Worm (Caenorhabditis elegans) whole organism, L3 larva: ENCODE results near the gene nfm-1.
A peak's percentile ranks its signal among the peaks of the same experiment; 100 is the strongest.

Source experiments
- ama-1 ChIP-seq: fragments of 150-350 bp; optimal IDR thresholded peaks from 2 replicates; lab custom pipeline; 2018
- ceh-16 ChIP-seq: sonication (generic microtip); optimal IDR thresholded peaks from 2 replicates; lab custom pipeline; 2017; ENCODE audit warnings: missing biosample characterization, missing genetic modification characterization
- ceh-28 ChIP-seq: fragments of 150-350 bp; optimal IDR thresholded peaks from 2 replicates; lab custom pipeline; 2014; ENCODE audit warnings: missing biosample characterization, missing genetic modification reagents, missing genetic modification characterization
- ceh-9 ChIP-seq: sonication (generic microtip); optimal IDR thresholded peaks from 2 replicates; lab custom pipeline; 2018; ENCODE audit warnings: missing biosample characterization, missing genetic modification characterization
- daf-12 ChIP-seq: fragments of 150-350 bp; optimal IDR thresholded peaks from 2 replicates; lab custom pipeline; 2014; ENCODE audit warnings: missing biosample characterization, missing genetic modification reagents, missing genetic modification characterization
- egl-5 ChIP-seq: fragments of 150-350 bp; optimal IDR thresholded peaks from 2 replicates; lab custom pipeline; 2017; ENCODE audit warnings: missing biosample characterization, missing genetic modification reagents, missing genetic modification characterization, inconsistent platforms
- elt-2 ChIP-seq: sonication (generic microtip); optimal IDR thresholded peaks from 2 replicates; lab custom pipeline; 2016; ENCODE audit warnings: missing genetic modification reagents, mild to moderate bottlenecking, missing genetic modification characterization, missing compliant biosample characterization
- elt-3 ChIP-seq, 3 experiments: fragments of 150-350 bp in 1 of 3; sonication (generic microtip) in 2 of 3; optimal IDR thresholded peaks; 2 replicates in 2 of 3; 4 replicates in 1 of 3; lab custom pipeline; 2014 to 2017; ENCODE audit warnings: missing biosample characterization in 3 of 3, missing genetic modification characterization in 3 of 3
- fkh-10 ChIP-seq: sonication (generic microtip); optimal IDR thresholded peaks from 2 replicates; lab custom pipeline; 2017; ENCODE audit warnings: missing biosample characterization, missing genetic modification reagents, missing genetic modification characterization
- fkh-2 ChIP-seq: fragments of 150-350 bp; optimal IDR thresholded peaks from 2 replicates; lab custom pipeline; 2014; ENCODE audit warnings: missing biosample characterization, missing genetic modification reagents, missing genetic modification characterization
- fos-1 ChIP-seq: fragments of 150-350 bp; optimal IDR thresholded peaks from 2 replicates; lab custom pipeline; 2014; ENCODE audit warnings: missing biosample characterization, missing genetic modification characterization
- hmg-11 ChIP-seq: sonication (generic microtip); optimal IDR thresholded peaks from 2 replicates; lab custom pipeline; 2016; ENCODE audit warnings: missing genetic modification characterization, missing compliant biosample characterization
- lin-39 ChIP-seq: fragments of 150-350 bp; optimal IDR thresholded peaks from 2 replicates; lab custom pipeline; 2018; ENCODE audit warnings: missing biosample characterization, missing genetic modification reagents, missing genetic modification characterization
- mdl-1 ChIP-seq: fragments of 150-350 bp; optimal IDR thresholded peaks from 2 replicates; lab custom pipeline; 2014; ENCODE audit warnings: missing biosample characterization, missing genetic modification characterization
- mml-1 ChIP-seq: fragments of 150-350 bp; sonication (generic microtip); optimal IDR thresholded peaks from 3 replicates; lab custom pipeline; 2014; ENCODE audit warnings: missing biosample characterization, missing genetic modification characterization
- nfya-1 ChIP-seq: sonication (generic microtip); optimal IDR thresholded peaks from 2 replicates; lab custom pipeline; 2017; ENCODE audit warnings: missing genetic modification characterization, mild to moderate bottlenecking, missing compliant biosample characterization, antibody characterized with exemption, moderate library complexity; ENCODE audit not compliant: insufficient read depth
- nhr-11 ChIP-seq: fragments of 150-350 bp; optimal IDR thresholded peaks from 2 replicates; lab custom pipeline; 2014; ENCODE audit warnings: missing biosample characterization, missing genetic modification characterization
- nhr-23 ChIP-seq: fragments of 150-350 bp; optimal IDR thresholded peaks from 2 replicates; lab custom pipeline; 2014; ENCODE audit warnings: missing biosample characterization, missing genetic modification reagents, missing genetic modification characterization
- nhr-25 ChIP-seq: sonication (generic microtip); optimal IDR thresholded peaks from 2 replicates; lab custom pipeline; 2017; ENCODE audit warnings: missing biosample characterization, missing genetic modification characterization
- nhr-28 ChIP-seq: fragments of 150-350 bp; optimal IDR thresholded peaks from 2 replicates; lab custom pipeline; 2014; ENCODE audit warnings: missing biosample characterization, missing genetic modification characterization
- nhr-43 ChIP-seq: sonication (generic microtip); optimal IDR thresholded peaks from 2 replicates; lab custom pipeline; 2016; ENCODE audit warnings: mild to moderate bottlenecking, missing genetic modification characterization, missing compliant biosample characterization; ENCODE audit not compliant: poor library complexity, severe bottlenecking
- nhr-67 ChIP-seq: fragments of 150-350 bp; optimal IDR thresholded peaks from 2 replicates; lab custom pipeline; 2014; ENCODE audit warnings: missing biosample characterization, missing genetic modification characterization
- nhr-76 ChIP-seq: fragments of 150-350 bp; sonication (generic microtip); optimal IDR thresholded peaks from 5 replicates; lab custom pipeline; 2014; ENCODE audit warnings: missing biosample characterization, missing genetic modification characterization
- pha-4 ChIP-seq: fragments of 150-350 bp; optimal IDR thresholded peaks from 2 replicates; lab custom pipeline; 2014; ENCODE audit warnings: missing biosample characterization, missing genetic modification reagents, missing genetic modification characterization
- pqm-1 ChIP-seq: fragments of 150-350 bp; optimal IDR thresholded peaks from 2 replicates; lab custom pipeline; 2017; ENCODE audit warnings: missing biosample characterization, missing genetic modification characterization, inconsistent platforms
- skn-1 ChIP-seq: fragments of 150-350 bp; optimal IDR thresholded peaks from 2 replicates; lab custom pipeline; 2014; ENCODE audit warnings: missing biosample characterization, missing genetic modification characterization
- snpc-4 ChIP-seq: fragments of 150-350 bp; optimal IDR thresholded peaks from 2 replicates; lab custom pipeline; 2014; ENCODE audit warnings: missing biosample characterization, missing genetic modification characterization
- tbx-2 ChIP-seq: sonication (generic microtip); optimal IDR thresholded peaks from 2 replicates; lab custom pipeline; 2016; ENCODE audit warnings: mild to moderate bottlenecking, missing genetic modification characterization, missing compliant biosample characterization
- unc-39 ChIP-seq: sonication (generic microtip); optimal IDR thresholded peaks from 4 replicates; lab custom pipeline; 2017; ENCODE audit warnings: missing biosample characterization, missing genetic modification characterization
- unc-62 ChIP-seq: fragments of 150-350 bp; sonication (generic microtip); optimal IDR thresholded peaks from 4 replicates; lab custom pipeline; 2014; ENCODE audit warnings: missing biosample characterization, missing genetic modification reagents, missing genetic modification characterization
- zag-1 ChIP-seq: fragments of 150-350 bp; optimal IDR thresholded peaks from 2 replicates; lab custom pipeline; 2014; ENCODE audit warnings: missing biosample characterization, missing genetic modification characterization
- ztf-4 ChIP-seq: fragments of 150-350 bp; optimal IDR thresholded peaks from 2 replicates; lab custom pipeline; 2014; ENCODE audit warnings: missing biosample characterization, missing genetic modification characterization

Gene nfm-1

DNA sequence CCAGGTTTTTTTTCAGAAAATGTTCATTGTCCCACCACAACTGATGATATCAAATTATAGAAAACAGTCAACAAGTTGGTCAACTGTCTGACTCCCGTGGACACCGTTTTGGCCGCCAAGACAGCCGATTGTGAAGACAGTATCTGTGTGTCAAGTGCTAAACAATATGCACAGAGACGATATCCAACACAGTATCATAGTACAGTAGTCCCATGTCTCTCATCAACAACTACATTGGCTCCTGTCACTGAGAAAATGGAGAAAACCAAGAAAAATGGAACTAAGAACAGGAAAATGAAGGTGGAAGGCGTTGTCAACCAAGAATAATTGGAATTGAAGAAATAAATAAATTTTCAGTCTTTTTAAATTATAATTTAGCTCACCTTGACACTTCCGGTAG, 10.6 kb upstream of the nfm-1 start:
- no peak for TF ChIP-seq elt-3 (tag; optimal IDR thresholded peaks at IDR 0.05; lab: Kevin White, UChicago)
- TF ChIP-seq ceh-9 (tag; lab: Kevin White, UChicago): no peak
- peak; percentile 52 for TF ChIP-seq nhr-43 (tag; lab: Kevin White, UChicago)

DNA sequence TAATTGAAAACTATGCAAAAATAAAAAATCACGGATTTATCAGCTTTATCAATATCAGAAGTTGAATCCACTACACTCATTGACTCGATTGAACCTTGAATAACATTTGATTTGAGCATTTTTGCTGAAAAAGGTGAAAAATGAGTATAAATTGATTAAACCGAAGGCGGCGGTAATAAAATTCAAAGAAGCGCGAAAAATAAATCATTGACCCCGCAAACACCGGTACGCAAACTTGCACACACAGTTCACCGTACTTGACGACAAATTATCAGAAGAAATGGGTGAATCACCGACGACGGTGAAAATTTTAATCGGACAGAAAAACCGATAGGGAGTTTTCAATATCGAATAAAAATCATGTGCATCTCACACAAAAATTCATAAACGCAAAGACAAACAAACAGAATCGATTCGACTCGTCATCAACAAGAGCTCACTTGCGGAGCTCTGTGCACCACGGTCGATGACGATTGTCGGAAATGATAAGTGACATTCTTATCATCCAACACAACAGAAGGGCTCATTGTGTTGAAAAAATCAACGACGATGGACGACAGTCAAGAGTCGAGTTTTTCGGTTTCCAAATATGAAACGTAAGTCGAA, 9.7 kb upstream of the nfm-1 start, which contains the start of the genes wht-7 and Y42G9A.1:
Gene wht-7, minus strand, starts transcription at position 131 of the 606 bp plus-strand sequence.
Gene Y42G9A.1, plus strand, starts transcription at position 495 of the 606 bp plus-strand sequence.
- peak; percentile 64 for TF ChIP-seq pqm-1 (tag; lab: Kevin White, UChicago)
- peak; percentile 8 for TF ChIP-seq pha-4 (tag; lab: Kevin White, UChicago)
- peak; percentile 80 for TF ChIP-seq elt-2 (tag; lab: Kevin White, UChicago)
- TF ChIP-seq fos-1: no peak
- TF ChIP-seq ceh-28 (tag; lab: Kevin White, UChicago): peak; percentile 14
- TF ChIP-seq, all 47 proteins: peak for 4

DNA sequence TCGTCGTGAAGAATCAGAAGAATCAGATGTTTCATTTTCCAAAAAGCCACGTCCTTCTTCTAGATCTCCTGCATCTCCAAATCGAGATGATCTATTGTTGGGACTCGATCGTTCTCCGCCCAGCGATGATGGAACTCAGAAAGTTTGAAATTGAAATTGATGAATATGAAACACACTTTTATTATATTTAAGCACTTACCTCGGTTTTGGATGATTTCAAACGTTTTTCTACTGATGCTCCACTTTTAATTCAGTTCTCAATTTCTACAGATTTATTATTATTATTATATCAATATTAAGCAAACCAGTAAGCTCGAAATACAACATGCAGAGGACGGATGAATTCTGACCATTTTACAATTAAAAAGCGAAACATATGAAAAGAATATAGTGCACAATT, 4.7 kb upstream of the nfm-1 start:
- TF ChIP-seq nhr-67 (tag; lab: Kevin White, UChicago) (no peak), ama-1 (no peak), mml-1 (tag; lab: Kevin White, UChicago) (no peak), skn-1 (tag; lab: Kevin White, UChicago) (no peak), nhr-25 (tag; lab: Kevin White, UChicago) (no peak), zag-1 (tag; lab: Kevin White, UChicago) (no peak), lin-39 (tag; lab: Kevin White, UChicago) (no peak), snpc-4 (no peak), hmg-11 (tag; lab: Kevin White, UChicago) (no peak), pqm-1 (tag; lab: Kevin White, UChicago) (no peak), daf-12 (tag; lab: Kevin White, UChicago) (no peak), nfya-1 (tag; lab: Kevin White, UChicago) (no peak), fos-1 (no peak), unc-62 (no peak)

DNA sequence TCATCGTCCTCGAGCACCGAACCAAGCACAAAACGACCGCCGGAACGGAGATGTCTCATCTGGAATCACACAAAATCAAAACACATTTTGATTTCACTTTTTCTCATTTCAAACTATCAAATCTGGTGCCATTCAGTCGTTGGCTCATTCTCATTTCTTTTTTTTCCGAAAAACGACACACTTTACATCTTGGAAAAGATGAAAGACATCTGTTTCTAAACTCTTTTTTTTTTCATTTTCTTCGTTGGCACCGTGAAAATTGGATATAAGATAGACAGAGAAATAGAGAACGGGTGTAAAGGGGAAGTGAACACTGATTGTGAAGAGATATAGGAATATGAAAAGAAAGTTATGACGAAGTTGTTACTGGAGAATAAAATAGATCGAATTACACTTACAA, 3.5 kb upstream of the nfm-1 start:
- TF ChIP-seq mdl-1 (tag; lab: Kevin White, UChicago): no peak
- TF ChIP-seq nhr-43 (tag; lab: Kevin White, UChicago): no peak
- TF ChIP-seq fkh-10 (GFP tag; lab: Kevin White, UChicago): no peak
- TF ChIP-seq unc-62: no peak
- no peak for TF ChIP-seq unc-39 (tag; lab: Kevin White, UChicago)
- no peak for TF ChIP-seq tbx-2 (tag; lab: Kevin White, UChicago)
- no peak for TF ChIP-seq nhr-25 (tag; lab: Kevin White, UChicago)
- TF ChIP-seq snpc-4: no peak
- TF ChIP-seq nhr-11 (tag; lab: Kevin White, UChicago): no peak
- no peak for TF ChIP-seq nhr-28 (tag; lab: Kevin White, UChicago)
- no peak for TF ChIP-seq skn-1 (tag; lab: Kevin White, UChicago)
- TF ChIP-seq nfya-1 (tag; lab: Kevin White, UChicago): no peak
- TF ChIP-seq ceh-16 (tag; lab: Kevin White, UChicago): no peak
- no peak for TF ChIP-seq fkh-2 (tag; lab: Kevin White, UChicago)
- TF ChIP-seq nhr-76: no peak
- no peak for TF ChIP-seq ztf-4 (tag; lab: Kevin White, UChicago)
- TF ChIP-seq hmg-11 (tag; lab: Kevin White, UChicago): no peak

DNA sequence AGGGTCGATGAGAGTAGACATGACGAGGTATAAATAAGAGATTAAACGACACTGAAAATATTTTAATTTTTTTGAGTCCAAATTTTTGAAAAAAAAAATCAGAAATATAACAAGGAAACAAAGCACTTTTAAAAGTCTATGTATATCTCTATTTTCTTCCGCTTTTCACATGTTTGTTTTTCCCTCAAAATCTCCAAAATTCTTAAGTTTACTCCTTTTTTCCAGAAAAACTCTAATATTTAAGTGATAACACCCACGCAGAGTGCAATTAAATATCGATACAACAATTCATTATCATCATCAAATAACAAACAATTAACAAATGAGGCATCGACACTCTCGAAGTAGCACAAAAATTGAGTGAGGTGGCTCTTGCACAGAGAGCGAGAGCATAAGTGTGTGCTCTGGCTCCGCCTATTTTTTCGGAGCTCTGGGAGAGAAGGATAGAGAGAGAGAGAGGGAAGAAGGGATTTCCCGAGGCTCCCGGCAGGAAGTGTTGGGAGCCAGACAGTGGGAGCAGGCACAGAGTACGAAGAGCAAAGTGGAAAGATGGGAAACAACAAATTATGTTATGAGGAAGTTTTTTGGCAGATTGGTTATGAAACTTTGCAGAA, 1.4 kb upstream of the nfm-1 start, which contains the start of gene anmt-2:
Gene anmt-2, minus strand, starts transcription at position 51 of the 614 bp plus-strand sequence.
- TF ChIP-seq egl-5: peak; percentile 35
- TF ChIP-seq nhr-23 (tag; lab: Kevin White, UChicago): no peak
- TF ChIP-seq pha-4 (tag; lab: Kevin White, UChicago): peak; percentile 57
- no peak for TF ChIP-seq elt-3 (tag; optimal IDR thresholded peaks at IDR 0.05; lab: Kevin White, UChicago)
